Fruit fly (Drosophila melanogaster) whole organism, embryonic: ENCODE data around the gene Mdh2.

ENCODE experiments used
- B-H2 ChIP-seq: fragments of 200-800 bp; sonication (Bioruptor generic); optimal IDR thresholded peaks from 2 replicates; lab custom pipeline; 2018; ENCODE audit warnings: missing biosample characterization, mild to moderate bottlenecking, missing genetic modification characterization
- CG10209 ChIP-seq: fragments of 200-800 bp; sonication (Bioruptor generic); optimal IDR thresholded peaks from 3 replicates; lab custom pipeline; 2017; ENCODE audit warnings: missing biosample characterization, mild to moderate bottlenecking, missing genetic modification characterization, missing genetic modification reagents
- CG11560 ChIP-seq: fragments of 200-800 bp; sonication (Bioruptor generic); IDR thresholded peaks from 3 replicates; pipeline ENCODE4 v1.3.6; 2022; ENCODE audit warnings: missing biosample characterization, missing genetic modification characterization
- CG12391 ChIP-seq: fragments of 200-800 bp; sonication (Bioruptor generic); optimal IDR thresholded peaks from 3 replicates; lab custom pipeline; 2018; ENCODE audit warnings: missing biosample characterization, mild to moderate bottlenecking, missing genetic modification characterization, moderate library complexity
- CG13624 ChIP-seq: fragments of 200-800 bp; sonication (Bioruptor generic); optimal IDR thresholded peaks from 2 replicates; lab custom pipeline; 2016; ENCODE audit warnings: missing biosample characterization, missing genetic modification characterization
- CG14860 ChIP-seq: fragments of 200-800 bp; sonication (Bioruptor generic); IDR thresholded peaks from 3 replicates; pipeline ENCODE4 v1.3.6; 2022; ENCODE audit warnings: missing biosample characterization, missing genetic modification characterization; ENCODE audit not compliant: partially characterized antibody
- CG15073 ChIP-seq: fragments of 200-800 bp; sonication (Bioruptor generic); optimal IDR thresholded peaks from 2 replicates; lab custom pipeline; 2016; ENCODE audit warnings: missing biosample characterization, missing genetic modification characterization
- CG18262 ChIP-seq: fragments of 200-800 bp; optimal IDR thresholded peaks from 3 replicates; lab custom pipeline; 2019; ENCODE audit warnings: missing biosample characterization, mild to moderate bottlenecking, missing genetic modification characterization, moderate library complexity
- CG1832 ChIP-seq: fragments of 200-800 bp; sonication (Bioruptor generic); optimal IDR thresholded peaks from 2 replicates; lab custom pipeline; 2017; ENCODE audit warnings: missing biosample characterization, mild to moderate bottlenecking, missing genetic modification characterization, inconsistent platforms
- CG2678 ChIP-seq: fragments of 200-800 bp; sonication (Bioruptor generic); optimal IDR thresholded peaks from 3 replicates; lab custom pipeline; 2019; ENCODE audit warnings: missing biosample characterization, mild to moderate bottlenecking, missing genetic modification characterization, moderate library complexity
- CG2889 ChIP-seq: fragments of 200-800 bp; sonication (Bioruptor generic); IDR thresholded peaks from 3 replicates; pipeline ENCODE4 v1.3.6; 2022; ENCODE audit warnings: missing biosample characterization, missing genetic modification characterization
- CG31365 ChIP-seq: fragments of 200-800 bp; sonication (Bioruptor generic); optimal IDR thresholded peaks from 2 replicates; lab custom pipeline; 2018; ENCODE audit warnings: missing biosample characterization, mild to moderate bottlenecking, missing genetic modification characterization
- CG32767 ChIP-seq: fragments of 200-800 bp; sonication (Bioruptor generic); IDR thresholded peaks from 2 replicates; pipeline ENCODE4 v1.3.6; 2022; ENCODE audit warnings: missing biosample characterization, missing genetic modification characterization
- CG4328 ChIP-seq: fragments of 200-800 bp; sonication (Bioruptor generic); optimal IDR thresholded peaks from 3 replicates; lab custom pipeline; 2017; ENCODE audit warnings: missing biosample characterization, missing genetic modification reagents, missing genetic modification characterization
- CG5180 ChIP-seq: fragments of 200-800 bp; sonication (Bioruptor generic); optimal IDR thresholded peaks from 3 replicates; lab custom pipeline; 2017; ENCODE audit warnings: missing biosample characterization, missing genetic modification characterization, mild to moderate bottlenecking, moderate library complexity, missing genetic modification reagents
- CG5245 ChIP-seq: fragments of 200-800 bp; sonication (Bioruptor generic); optimal IDR thresholded peaks from 3 replicates; lab custom pipeline; 2016; ENCODE audit warnings: missing biosample characterization, missing genetic modification characterization
- CG5953 ChIP-seq: fragments of 200-800 bp; sonication (Bioruptor generic); IDR thresholded peaks from 2 replicates; pipeline ENCODE4 v1.3.6; 2022; ENCODE audit warnings: missing biosample characterization, missing genetic modification characterization
- CG6254 ChIP-seq: fragments of 200-800 bp; sonication (Bioruptor generic); optimal IDR thresholded peaks from 3 replicates; lab custom pipeline; 2017; ENCODE audit warnings: mild to moderate bottlenecking, missing biosample characterization, missing genetic modification reagents, missing genetic modification characterization
- CG6854 ChIP-seq: fragments of 200-800 bp; sonication (Bioruptor generic); optimal IDR thresholded peaks from 3 replicates; lab custom pipeline; 2017; ENCODE audit warnings: missing biosample characterization, mild to moderate bottlenecking, missing genetic modification characterization
- CG7987 ChIP-seq: fragments of 200-800 bp; sonication (Bioruptor generic); optimal IDR thresholded peaks from 2 replicates; lab custom pipeline; 2018; ENCODE audit warnings: missing biosample characterization, mild to moderate bottlenecking, missing genetic modification characterization, moderate library complexity
- Deaf1 ChIP-seq: fragments of 200-800 bp; optimal IDR thresholded peaks from 3 replicates; lab custom pipeline; 2019; ENCODE audit warnings: missing biosample characterization, mild to moderate bottlenecking, missing genetic modification characterization, moderate library complexity
- Dll ChIP-seq: fragments of 200-800 bp; sonication (Bioruptor generic); IDR thresholded peaks from 4 replicates; pipeline ENCODE4 v1.3.6; 2022; ENCODE audit warnings: missing biosample characterization, missing genetic modification characterization; ENCODE audit not compliant: partially characterized antibody
- ERR ChIP-seq: fragments of 200-800 bp; sonication (Bioruptor generic); optimal IDR thresholded peaks from 2 replicates; lab custom pipeline; 2016; ENCODE audit warnings: missing biosample characterization, missing genetic modification characterization
- Elba2 ChIP-seq: fragments of 200-800 bp; sonication (Bioruptor generic); optimal IDR thresholded peaks from 3 replicates; lab custom pipeline; 2016; ENCODE audit warnings: missing biosample characterization, missing genetic modification characterization
- Ets97D ChIP-seq: fragments of 200-800 bp; sonication (Bioruptor generic); optimal IDR thresholded peaks from 3 replicates; lab custom pipeline; 2016; ENCODE audit warnings: missing biosample characterization, missing genetic modification characterization
- Gsc ChIP-seq: fragments of 200-800 bp; sonication (Bioruptor generic); IDR thresholded peaks from 2 replicates; pipeline ENCODE4 v1.3.6; 2022; ENCODE audit warnings: missing biosample characterization, missing genetic modification characterization
- Hand ChIP-seq: fragments of 200-800 bp; sonication (Bioruptor generic); optimal IDR thresholded peaks from 2 replicates; lab custom pipeline; 2017; ENCODE audit warnings: mild to moderate bottlenecking, missing biosample characterization, missing genetic modification reagents, missing genetic modification characterization
- HmgD ChIP-seq: fragments of 200-800 bp; sonication (Bioruptor generic); optimal IDR thresholded peaks from 3 replicates; lab custom pipeline; 2016; ENCODE audit warnings: missing biosample characterization, missing genetic modification characterization
- Hr39 ChIP-seq: fragments of >200 bp; optimal IDR thresholded peaks from 2 replicates; lab custom pipeline; 2017
- Jarid2 ChIP-seq: fragments of 200-800 bp; sonication (Bioruptor generic); optimal IDR thresholded peaks from 3 replicates; lab custom pipeline; 2017; ENCODE audit warnings: mild to moderate bottlenecking, missing biosample characterization, missing genetic modification reagents, missing genetic modification characterization
- Lpt ChIP-seq: fragments of >200 bp; optimal IDR thresholded peaks from 2 replicates; lab custom pipeline; 2018; ENCODE audit warnings: missing biosample characterization, missing genetic modification characterization
- Mrtf ChIP-seq: fragments of 200-800 bp; sonication (Bioruptor generic); IDR thresholded peaks from 3 replicates; pipeline ENCODE4 v1.3.6; 2022; ENCODE audit warnings: missing biosample characterization, missing genetic modification characterization
- Nf-YA ChIP-seq: fragments of 200-800 bp; sonication (Bioruptor generic); IDR thresholded peaks from 2 replicates; pipeline ENCODE4 v1.3.6; 2022; ENCODE audit warnings: missing biosample characterization, missing genetic modification characterization
- Oli ChIP-seq: fragments of 200-800 bp; sonication (Bioruptor generic); optimal IDR thresholded peaks from 2 replicates; lab custom pipeline; 2018; ENCODE audit warnings: missing biosample characterization, mild to moderate bottlenecking, missing genetic modification characterization, moderate library complexity
- Rfx ChIP-seq: fragments of 200-800 bp; sonication (Bioruptor generic); IDR thresholded peaks from 2 replicates; pipeline ENCODE4 v1.3.6; 2022; ENCODE audit warnings: missing biosample characterization, missing genetic modification characterization
- Tbp ChIP-seq: fragments of >200 bp; optimal IDR thresholded peaks from 2 replicates; lab custom pipeline; 2018; ENCODE audit warnings: missing biosample characterization, missing genetic modification characterization
- abd-A ChIP-seq: fragments of 200-800 bp; sonication (Bioruptor generic); optimal IDR thresholded peaks from 3 replicates; lab custom pipeline; 2019; ENCODE audit warnings: missing biosample characterization, mild to moderate bottlenecking, missing genetic modification characterization, moderate library complexity
- amos ChIP-seq: fragments of 200-800 bp; sonication (Bioruptor generic); IDR thresholded peaks from 2 replicates; pipeline ENCODE4 v1.3.6; 2022; ENCODE audit warnings: missing biosample characterization, missing genetic modification characterization; ENCODE audit not compliant: partially characterized antibody
- chm ChIP-seq: fragments of 200-800 bp; sonication (Bioruptor generic); IDR thresholded peaks from 2 replicates; pipeline ENCODE4 v1.3.6; 2022; ENCODE audit warnings: missing biosample characterization, missing genetic modification characterization
- crol ChIP-seq: fragments of 200-800 bp; sonication (Bioruptor generic); IDR thresholded peaks from 2 replicates; pipeline ENCODE4 v1.3.6; 2022; ENCODE audit warnings: missing biosample characterization, missing genetic modification characterization
- ewg ChIP-seq: fragments of 200-800 bp; sonication (Bioruptor generic); optimal IDR thresholded peaks from 3 replicates; lab custom pipeline; 2017; ENCODE audit warnings: mild to moderate bottlenecking, missing biosample characterization, missing genetic modification reagents, missing genetic modification characterization
- her ChIP-seq: fragments of 200-800 bp; sonication (Bioruptor generic); optimal IDR thresholded peaks from 2 replicates; lab custom pipeline; 2016; ENCODE audit warnings: missing biosample characterization, missing genetic modification characterization
- knrl ChIP-seq: fragments of 200-800 bp; sonication (Bioruptor generic); IDR thresholded peaks from 3 replicates; pipeline ENCODE4 v1.3.6; 2022; ENCODE audit warnings: missing biosample characterization, missing genetic modification characterization; ENCODE audit not compliant: partially characterized antibody
- lab ChIP-seq: fragments of 200-800 bp; sonication (Bioruptor generic); optimal IDR thresholded peaks from 3 replicates; lab custom pipeline; 2017; ENCODE audit warnings: missing biosample characterization, missing genetic modification characterization, mild to moderate bottlenecking, moderate library complexity, missing genetic modification reagents
- lov ChIP-seq, 2 experiments: fragments of 200-800 bp in 1 of 2; fragments of >200 bp in 1 of 2; sonication (Bioruptor generic) in 1 of 2; IDR thresholded peaks in 1 of 2; optimal IDR thresholded peaks in 1 of 2; 2 replicates in 1 of 2; 3 replicates in 1 of 2; pipeline versions ENCODE4 v1.3.6 to Lab custom; 2017 to 2022; ENCODE audit warnings: missing biosample characterization in 1 of 2, missing genetic modification characterization in 1 of 2
- pho ChIP-seq: fragments of 200-800 bp; sonication (Bioruptor generic); optimal IDR thresholded peaks from 2 replicates; lab custom pipeline; 2016; ENCODE audit warnings: missing biosample characterization, missing genetic modification characterization
- pum ChIP-seq: fragments of 200-800 bp; sonication (Bioruptor generic); optimal IDR thresholded peaks from 2 replicates; lab custom pipeline; 2016; ENCODE audit warnings: missing biosample characterization, missing genetic modification characterization
- row ChIP-seq: fragments of 200-800 bp; sonication (Bioruptor generic); IDR thresholded peaks from 3 replicates; pipeline ENCODE4 v1.3.6; 2022; ENCODE audit warnings: missing biosample characterization, missing genetic modification characterization
- tll ChIP-seq, 2 experiments: fragments of 200-800 bp in 1 of 2; fragments of >200 bp in 1 of 2; sonication (Bioruptor generic) in 1 of 2; optimal IDR thresholded peaks; 2 replicates each; lab custom pipeline; 2017 to 2019; ENCODE audit warnings: missing biosample characterization in 2 of 2, missing genetic modification characterization in 2 of 2, mild to moderate bottlenecking in 1 of 2, moderate library complexity in 1 of 2
- unc-4 ChIP-seq: fragments of 200-800 bp; sonication (Bioruptor generic); IDR thresholded peaks from 2 replicates; pipeline ENCODE4 v1.3.6; 2022; ENCODE audit warnings: missing biosample characterization, missing genetic modification characterization; ENCODE audit not compliant: partially characterized antibody

The Mdh2 gene

DNA sequence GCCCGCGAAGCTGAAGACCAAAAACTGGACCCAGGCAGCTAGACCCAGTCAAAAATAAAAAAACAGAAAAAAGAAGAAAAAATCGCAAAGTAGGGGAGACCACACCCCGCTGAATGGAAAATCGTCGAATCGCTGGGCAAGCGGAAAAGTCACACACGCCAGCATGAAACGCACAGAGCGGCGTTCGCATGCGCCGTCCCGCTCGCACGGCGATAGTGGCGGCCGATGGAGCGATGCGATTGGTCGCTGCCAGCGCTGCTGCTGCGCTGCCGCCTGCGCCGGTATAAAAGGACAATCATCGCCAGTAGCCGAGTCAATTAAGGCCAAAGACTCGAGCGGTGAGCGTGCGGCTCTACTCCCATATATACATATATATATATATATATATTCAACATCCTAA is 9.7 kb downstream of the Mdh2 start, which contains the start of gene repo (continued):
- TF ChIP-seq CG13624 (no peak), Oli (tag; lab: Kevin White, UChicago) (no peak), HmgD (GFP tag; lab: Kevin White, UChicago) (no peak), Gsc (GFP tag; lab: Robert Waterston, UW) (no peak), CG2889 (GFP tag; lab: Robert Waterston, UW) (no peak), CG15073 (GFP tag; lab: Kevin White, UChicago) (no peak), Jarid2 (peak; percentile 47), Hand (GFP tag; lab: Kevin White, UChicago) (no peak), CG12391 (tag; lab: Kevin White, UChicago) (no peak), row (no peak), Ets97D (GFP tag; lab: Kevin White, UChicago) (no peak), pum (GFP tag; lab: Kevin White, UChicago) (no peak), her (GFP tag; lab: Kevin White, UChicago) (no peak), amos (GFP tag; lab: Robert Waterston, UW) (no peak), CG14860 (GFP tag; lab: Robert Waterston, UW) (no peak), CG32767 (no peak), unc-4 (GFP tag; lab: Robert Waterston, UW) (no peak), crol (GFP tag; lab: Robert Waterston, UW) (no peak), Elba2 (GFP tag; lab: Kevin White, UChicago) (no peak), CG2678 (tag; lab: Kevin White, UChicago) (no peak), knrl (GFP tag; lab: Robert Waterston, UW) (no peak), pho (GFP tag; lab: Kevin White, UChicago) (no peak), CG31365 (no peak), ewg (GFP tag; lab: Kevin White, UChicago) (peak; percentile 18), CG5245 (no peak), B-H2 (GFP tag; lab: Kevin White, UChicago) (no peak), CG11560 (tag; lab: Robert Waterston, UW) (no peak), tll (GFP tag; optimal IDR thresholded peaks at IDR 0.05; lab: Kevin White, UChicago) (peak in 1 of 2 experiments; percentile 51), Deaf1 (tag; lab: Kevin White, UChicago) (peak; percentile 6), Dll (0 out of 4 replicates have a peak, but pooled peaks have one; percentile 40), Hr39 (lab: Kevin White, UChicago) (no peak), CG6854 (no peak), CG6254 (GFP tag; lab: Kevin White, UChicago) (no peak), Lpt (no peak), CG18262 (tag; lab: Kevin White, UChicago) (no peak), CG10209 (GFP tag; lab: Kevin White, UChicago) (no peak), lab (GFP tag; lab: Kevin White, UChicago) (no peak), CG4328 (no peak), abd-A (tag; lab: Kevin White, UChicago) (no peak), CG7987 (no peak), Rfx (GFP tag; lab: Robert Waterston, UW) (no peak), CG1832 (GFP tag; lab: Kevin White, UChicago) (peak; percentile 90), Mrtf (GFP tag; lab: Robert Waterston, UW) (no peak), CG5180 (GFP tag; lab: Kevin White, UChicago) (peak; percentile 12), Tbp (GFP tag; lab: Kevin White, UChicago) (no peak), CG5953 (GFP tag; lab: Robert Waterston, UW) (no peak), ERR (GFP tag; lab: Kevin White, UChicago) (no peak), chm (peak; percentile 25; the same call in 1 of the 2 replicates), lov (optimal IDR thresholded peaks at IDR 0.05; lab: Kevin White, UChicago) (no peak), lov (GFP tag; IDR thresholded peaks at IDR 0.05; lab: Robert Waterston, UW) (no peak), Nf-YA (peak; percentile 89)
